Worm (Caenorhabditis elegans) whole organism, mixed stage, embryonic: ENCODE results near the gene frpr-1.

Experiments
- M03D4.4 ChIP-seq: sonication (generic microtip); optimal IDR thresholded peaks from 2 replicates; lab custom pipeline; 2017; ENCODE audit warnings: mild to moderate bottlenecking, missing genetic modification characterization, missing compliant biosample characterization
- bed-3 ChIP-seq: fragments of 200-800 bp; sonication (Bioruptor generic); optimal IDR thresholded peaks from 3 replicates; lab custom pipeline; 2018; ENCODE audit warnings: mild to moderate bottlenecking, missing genetic modification characterization, moderate library complexity, missing compliant biosample characterization
- ceh-39 ChIP-seq: fragments of 150-350 bp; optimal IDR thresholded peaks from 2 replicates; lab custom pipeline; 2014; ENCODE audit warnings: missing biosample characterization, missing genetic modification characterization
- ceh-43 ChIP-seq: fragments of 200-800 bp; sonication (Bioruptor generic); optimal IDR thresholded peaks from 2 replicates; lab custom pipeline; 2018; ENCODE audit warnings: mild to moderate bottlenecking, missing genetic modification characterization, moderate library complexity, missing compliant biosample characterization
- ceh-83 ChIP-seq: fragments of 200-800 bp; sonication (Bioruptor generic); optimal IDR thresholded peaks from 2 replicates; lab custom pipeline; 2018; ENCODE audit warnings: mild to moderate bottlenecking, missing genetic modification characterization, missing compliant biosample characterization
- ces-1 ChIP-seq: fragments of 150-350 bp; optimal IDR thresholded peaks from 2 replicates; lab custom pipeline; 2014; ENCODE audit warnings: missing biosample characterization, missing genetic modification reagents, missing genetic modification characterization
- cnd-1 ChIP-seq: fragments of 200-800 bp; sonication (Bioruptor generic); optimal IDR thresholded peaks from 2 replicates; lab custom pipeline; 2018; ENCODE audit warnings: mild to moderate bottlenecking, missing genetic modification characterization, missing compliant biosample characterization
- elt-1 ChIP-seq: sonication (generic microtip); optimal IDR thresholded peaks from 2 replicates; lab custom pipeline; 2017; ENCODE audit warnings: missing genetic modification characterization, mild to moderate bottlenecking, missing compliant biosample characterization, antibody characterized with exemption, moderate library complexity, borderline replicate concordance; ENCODE audit not compliant: insufficient read depth
- elt-3 ChIP-seq: fragments of 150-350 bp; optimal IDR thresholded peaks from 2 replicates; lab custom pipeline; 2014; ENCODE audit warnings: missing biosample characterization, missing genetic modification characterization
- flh-1 ChIP-seq: fragments of 200-800 bp; sonication (Bioruptor generic); optimal IDR thresholded peaks from 2 replicates; lab custom pipeline; 2018; ENCODE audit warnings: mild to moderate bottlenecking, missing genetic modification characterization, moderate library complexity, missing compliant biosample characterization
- ham-2 ChIP-seq: fragments of 200-800 bp; sonication (Bioruptor generic); optimal IDR thresholded peaks from 2 replicates; lab custom pipeline; 2018; ENCODE audit warnings: mild to moderate bottlenecking, missing genetic modification characterization, missing compliant biosample characterization
- hlh-1 ChIP-seq: fragments of 150-350 bp; optimal IDR thresholded peaks from 2 replicates; lab custom pipeline; 2014; ENCODE audit warnings: missing biosample characterization, missing genetic modification reagents, missing genetic modification characterization
- lin-32 ChIP-seq: fragments of 200-800 bp; sonication (Bioruptor generic); optimal IDR thresholded peaks from 2 replicates; lab custom pipeline; 2018; ENCODE audit warnings: mild to moderate bottlenecking, missing genetic modification characterization, missing compliant biosample characterization
- mep-1 ChIP-seq: fragments of 150-350 bp; optimal IDR thresholded peaks from 2 replicates; lab custom pipeline; 2017; ENCODE audit warnings: missing biosample characterization, missing genetic modification reagents, missing genetic modification characterization, inconsistent platforms
- mls-2 ChIP-seq: sonication (generic microtip); optimal IDR thresholded peaks from 2 replicates; lab custom pipeline; 2016; ENCODE audit warnings: mild to moderate bottlenecking, missing genetic modification characterization, moderate library complexity, missing compliant biosample characterization
- nhr-12 ChIP-seq: fragments of 150-350 bp; optimal IDR thresholded peaks from 2 replicates; lab custom pipeline; 2014; ENCODE audit warnings: missing biosample characterization, missing genetic modification characterization
- nhr-2 ChIP-seq: fragments of 150-350 bp; optimal IDR thresholded peaks from 2 replicates; lab custom pipeline; 2014; ENCODE audit warnings: missing biosample characterization, missing genetic modification characterization
- nhr-237 ChIP-seq: fragments of 150-350 bp; optimal IDR thresholded peaks from 2 replicates; lab custom pipeline; 2014; ENCODE audit warnings: missing biosample characterization, missing genetic modification characterization
- nhr-28 ChIP-seq: fragments of 150-350 bp; optimal IDR thresholded peaks from 2 replicates; lab custom pipeline; 2014; ENCODE audit warnings: missing biosample characterization, missing genetic modification characterization
- nhr-76 ChIP-seq: sonication (generic microtip); optimal IDR thresholded peaks from 2 replicates; lab custom pipeline; 2017; ENCODE audit warnings: missing biosample characterization, missing genetic modification characterization
- pha-4 ChIP-seq: fragments of 150-350 bp; optimal IDR thresholded peaks from 2 replicates; lab custom pipeline; 2018; ENCODE audit warnings: missing biosample characterization, missing genetic modification reagents, missing genetic modification characterization
- sem-2 ChIP-seq: fragments of 200-800 bp; sonication (Bioruptor generic); optimal IDR thresholded peaks from 2 replicates; lab custom pipeline; 2018; ENCODE audit warnings: mild to moderate bottlenecking, missing genetic modification characterization, missing compliant biosample characterization
- sptf-1 ChIP-seq: sonication (generic microtip); optimal IDR thresholded peaks from 2 replicates; lab custom pipeline; 2017; ENCODE audit warnings: mild to moderate bottlenecking, missing genetic modification characterization, moderate library complexity, missing compliant biosample characterization
- tbx-8 ChIP-seq: fragments of 200-800 bp; sonication (Bioruptor generic); optimal IDR thresholded peaks from 2 replicates; lab custom pipeline; 2018; ENCODE audit warnings: mild to moderate bottlenecking, missing genetic modification characterization, moderate library complexity, missing compliant biosample characterization
- unc-120 ChIP-seq: sonication (generic microtip); optimal IDR thresholded peaks from 2 replicates; lab custom pipeline; 2017; ENCODE audit warnings: missing genetic modification characterization, missing compliant biosample characterization; ENCODE audit not compliant: poor library complexity, severe bottlenecking
- unc-39 ChIP-seq: fragments of 150-350 bp; optimal IDR thresholded peaks from 2 replicates; lab custom pipeline; 2014; ENCODE audit warnings: missing biosample characterization, missing genetic modification characterization
- unc-62 ChIP-seq: fragments of 150-350 bp; optimal IDR thresholded peaks from 2 replicates; lab custom pipeline; 2014; ENCODE audit warnings: missing biosample characterization, missing genetic modification reagents, missing genetic modification characterization
- zip-8 ChIP-seq: fragments of 150-350 bp; optimal IDR thresholded peaks from 2 replicates; lab custom pipeline; 2014; ENCODE audit warnings: missing biosample characterization, missing genetic modification characterization
- ztf-11 ChIP-seq: fragments of 150-350 bp; optimal IDR thresholded peaks from 2 replicates; lab custom pipeline; 2014; ENCODE audit warnings: missing biosample characterization, missing genetic modification characterization

The frpr-1 gene

DNA sequence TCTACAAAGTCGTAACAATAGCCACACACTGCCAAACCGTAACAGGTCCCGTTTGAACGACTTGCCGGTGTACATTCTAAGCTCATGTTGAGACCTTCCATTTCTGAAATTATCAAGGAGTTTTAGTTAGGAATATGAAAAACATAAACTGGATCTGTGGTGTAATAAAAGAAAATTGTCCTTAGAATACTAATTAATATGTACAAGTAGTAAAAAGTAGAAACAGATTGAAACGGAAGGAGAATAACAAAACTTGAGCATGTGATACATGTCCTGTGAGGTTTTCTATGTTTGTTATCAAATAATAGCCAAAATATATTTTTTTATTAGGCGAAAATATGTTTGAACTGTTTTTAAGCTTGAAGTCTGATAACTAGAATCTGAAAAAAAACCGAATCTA lies at the start of gene frpr-1:
frpr-1 (minus strand) TSS at position 101 of the 400 bp plus-strand sequence.
- TF ChIP-seq pha-4 (tag; lab: Kevin White, UChicago) (no peak), mep-1 (tag; lab: Kevin White, UChicago) (no peak), unc-39 (tag; lab: Kevin White, UChicago) (no peak), cnd-1 (no peak), M03D4.4 (tag; lab: Kevin White, UChicago) (no peak), flh-1 (GFP tag; lab: Kevin White, UChicago) (no peak), zip-8 (tag; lab: Kevin White, UChicago) (no peak), elt-1 (tag; lab: Kevin White, UChicago) (no peak), ces-1 (GFP tag; lab: Kevin White, UChicago) (no peak), unc-120 (no peak), nhr-28 (tag; lab: Kevin White, UChicago) (no peak), ceh-83 (GFP tag; lab: Kevin White, UChicago) (no peak), sem-2 (GFP tag; lab: Kevin White, UChicago) (no peak), unc-62 (GFP tag; lab: Kevin White, UChicago) (no peak)

DNA sequence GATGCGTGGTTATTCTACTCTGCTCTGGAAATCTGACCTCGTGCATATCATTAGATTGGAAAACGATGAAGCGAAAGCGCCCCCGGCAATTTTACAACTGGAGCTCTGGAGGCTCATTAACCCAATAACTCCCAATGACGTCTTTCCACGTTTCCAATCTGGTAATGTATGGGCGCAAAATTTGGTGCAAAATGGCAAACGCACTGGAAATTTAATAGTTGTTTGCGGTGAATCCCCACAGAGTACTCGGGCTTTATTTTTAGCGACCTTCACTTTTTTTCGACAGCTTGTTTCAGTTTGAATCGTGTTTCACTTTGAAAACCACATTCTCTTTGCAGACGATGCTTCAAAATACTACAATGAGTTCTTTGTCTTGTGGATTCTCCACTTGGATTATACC lies 44.2 kb upstream of the frpr-1 start, which contains the start of gene C17H11.1:
C17H11.1 (plus strand) TSS at position 301 of the 400 bp plus-strand sequence.
- TF ChIP-seq hlh-1 (tag; lab: Kevin White, UChicago): no peak
- no peak for TF ChIP-seq sem-2 (GFP tag; lab: Kevin White, UChicago)
- TF ChIP-seq nhr-28 (tag; lab: Kevin White, UChicago): no peak
- no peak for TF ChIP-seq sptf-1
- no peak for TF ChIP-seq ceh-43
- no peak for TF ChIP-seq nhr-12 (tag; lab: Kevin White, UChicago)
- TF ChIP-seq nhr-76 (tag; lab: Kevin White, UChicago): no peak
- no peak for TF ChIP-seq bed-3 (GFP tag; lab: Kevin White, UChicago)
- TF ChIP-seq ces-1 (GFP tag; lab: Kevin White, UChicago): no peak

DNA sequence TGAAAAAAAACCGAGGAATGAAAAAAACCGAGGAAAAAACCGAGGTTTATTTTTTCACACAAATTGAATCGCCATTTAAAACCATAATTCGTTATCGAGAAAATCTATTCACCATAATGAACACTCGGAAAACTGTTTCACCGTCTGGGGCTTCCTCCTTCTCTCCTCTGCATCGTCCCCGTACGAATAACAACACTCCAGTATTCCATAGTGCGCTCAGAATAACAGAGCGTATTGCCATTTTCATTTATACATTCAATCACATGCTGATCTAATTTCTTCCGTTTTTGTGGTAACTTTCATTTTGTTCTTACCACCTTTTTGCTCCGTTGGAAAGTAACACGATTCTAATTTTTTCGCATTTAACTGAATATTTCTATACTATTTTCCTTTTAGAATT lies 40.1 kb upstream of the frpr-1 start, which contains the start of gene C17H11.2:
C17H11.2 (plus strand) TSS at position 397 of the 400 bp plus-strand sequence.
- TF ChIP-seq ces-1 (GFP tag; lab: Kevin White, UChicago) (peak; percentile 46), ztf-11 (tag; lab: Kevin White, UChicago) (no peak)

DNA sequence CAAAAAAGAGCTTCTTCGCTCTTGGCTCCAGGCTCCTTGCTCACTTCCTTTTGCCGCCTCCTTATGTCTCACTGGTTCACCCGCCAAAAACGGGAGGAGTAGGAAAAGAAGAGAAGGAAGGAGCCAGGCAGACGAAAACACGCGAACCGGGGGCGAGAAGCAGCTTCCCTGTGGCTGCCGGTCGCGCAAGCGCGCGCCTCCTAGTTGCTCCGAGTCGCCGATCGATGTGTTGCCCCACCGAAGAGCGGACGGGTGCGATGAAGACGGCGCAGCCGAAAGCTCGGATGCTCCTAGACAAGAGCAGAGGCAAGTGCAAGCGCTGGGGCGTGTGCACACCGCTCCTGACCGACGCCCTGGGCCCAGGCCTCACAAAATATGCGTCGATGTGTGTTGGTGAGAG lies 34.1 kb upstream of the frpr-1 start:
- peak; percentile 63 for TF ChIP-seq sptf-1
- TF ChIP-seq pha-4 (tag; lab: Kevin White, UChicago): no peak
- peak; percentile 52 for TF ChIP-seq mls-2 (tag; lab: Kevin White, UChicago)
- peak; percentile 28 for TF ChIP-seq M03D4.4 (tag; lab: Kevin White, UChicago)
- TF ChIP-seq elt-3 (tag; lab: Kevin White, UChicago): no peak
- no peak for TF ChIP-seq ham-2 (GFP tag; lab: Kevin White, UChicago)

DNA sequence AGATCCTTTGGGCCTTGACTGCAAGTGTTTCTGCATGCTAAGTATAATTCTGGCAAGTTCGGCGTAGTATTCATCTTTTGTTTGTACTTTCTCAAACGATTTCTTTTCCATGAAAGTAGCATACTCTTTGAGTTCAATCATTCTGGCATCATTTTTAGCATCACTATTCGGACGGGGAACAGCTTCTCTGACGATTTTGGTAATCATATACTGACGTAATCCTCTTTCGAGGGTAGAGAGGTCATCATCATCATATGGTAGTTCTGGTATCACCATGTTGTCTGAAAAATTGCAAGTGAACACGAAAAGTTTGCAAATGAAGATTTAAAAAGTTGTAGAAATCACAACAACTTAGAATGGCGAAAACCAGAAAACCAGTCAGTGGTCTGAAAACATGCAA lies 33.4 kb upstream of the frpr-1 start, which contains the start of gene F22F1.3:
F22F1.3 (minus strand) TSS at position 281 of the 400 bp plus-strand sequence.
- TF ChIP-seq lin-32 (no peak), elt-1 (tag; lab: Kevin White, UChicago) (no peak), sptf-1 (no peak), ceh-83 (GFP tag; lab: Kevin White, UChicago) (no peak), ceh-39 (tag; lab: Kevin White, UChicago) (no peak), zip-8 (tag; lab: Kevin White, UChicago) (no peak)
- TF ChIP-seq, all 35 proteins: peak for 0

DNA sequence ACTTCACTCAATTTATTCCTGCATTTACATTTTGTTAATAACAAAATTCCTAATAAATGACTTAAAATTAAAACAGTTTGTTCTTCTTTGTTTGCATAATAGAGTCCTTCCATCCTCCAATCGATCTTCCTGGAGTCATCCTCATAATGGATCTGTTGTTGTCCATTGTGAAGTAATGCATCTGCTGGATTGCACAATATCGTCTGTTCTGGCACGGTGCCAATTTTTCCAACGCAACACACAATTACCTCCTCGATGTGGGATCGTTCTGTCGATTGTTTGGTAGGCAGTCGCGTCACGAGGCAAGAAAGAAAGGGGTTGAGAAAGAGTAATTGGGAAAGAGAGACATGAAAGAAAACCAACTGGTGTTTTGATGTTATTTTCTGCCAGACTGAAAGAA lies 30.6 kb upstream of the frpr-1 start:
- TF ChIP-seq pha-4 (tag; lab: Kevin White, UChicago): no peak
- TF ChIP-seq mep-1 (tag; lab: Kevin White, UChicago): peak; percentile 56
- peak; percentile 72 for TF ChIP-seq nhr-2
- TF ChIP-seq elt-1 (tag; lab: Kevin White, UChicago): no peak
- TF ChIP-seq M03D4.4 (tag; lab: Kevin White, UChicago): no peak
- peak; percentile 20 for TF ChIP-seq ztf-11 (tag; lab: Kevin White, UChicago)
- no peak for TF ChIP-seq sem-2 (GFP tag; lab: Kevin White, UChicago)
- TF ChIP-seq ceh-43: peak; percentile 14
- no peak for TF ChIP-seq elt-3 (tag; lab: Kevin White, UChicago)
- no peak for TF ChIP-seq unc-39 (tag; lab: Kevin White, UChicago)
- TF ChIP-seq ceh-83 (GFP tag; lab: Kevin White, UChicago): no peak
- TF ChIP-seq ceh-39 (tag; lab: Kevin White, UChicago): peak; percentile 70
- no peak for TF ChIP-seq nhr-237 (tag; lab: Kevin White, UChicago)
- TF ChIP-seq tbx-8 (GFP tag; lab: Kevin White, UChicago): no peak
- TF ChIP-seq nhr-12 (tag; lab: Kevin White, UChicago): no peak
- TF ChIP-seq unc-62 (GFP tag; lab: Kevin White, UChicago): no peak
- TF ChIP-seq unc-120: no peak
- TF ChIP-seq hlh-1 (tag; lab: Kevin White, UChicago): peak; percentile 3
- peak; percentile 52 for TF ChIP-seq cnd-1
- TF ChIP-seq nhr-28 (tag; lab: Kevin White, UChicago): no peak
- TF ChIP-seq zip-8 (tag; lab: Kevin White, UChicago): peak; percentile 47
